Worm (Caenorhabditis elegans) whole organism, L1 larva: ENCODE data around the gene F54D10.7.

Experiments used
- pax-3 ChIP-seq: fragments of 200-800 bp; sonication (Bioruptor generic); optimal IDR thresholded peaks from 2 replicates; lab custom pipeline; 2018; ENCODE audit warnings: mild to moderate bottlenecking, missing genetic modification characterization, moderate library complexity, missing compliant biosample characterization
- zip-4 ChIP-seq: fragments of 200-800 bp; sonication (Bioruptor generic); optimal IDR thresholded peaks from 2 replicates; lab custom pipeline; 2018; ENCODE audit warnings: mild to moderate bottlenecking, missing genetic modification characterization, moderate library complexity, missing compliant biosample characterization

- TF ChIP-seq zip-4 (GFP tag; lab: Kevin White, UChicago) (no peak), pax-3 (no peak)
Measured at ce11 chrII:3795323-3795722, 25.8 kb downstream of the F54D10.7 start, which contains the start of gene Y8A9A.2.
